Worm (Caenorhabditis elegans) whole organism, L4/young adult: ENCODE measurements around the gene srh-272.

Experiments
- dao-5 ChIP-seq: sonication (generic microtip); optimal IDR thresholded peaks from 2 replicates; lab custom pipeline; 2016; ENCODE audit warnings: missing genotype, missing genetic modification characterization, moderate library complexity, missing compliant biosample characterization
- him-1 ChIP-seq: sonication (generic microtip); optimal IDR thresholded peaks from 2 replicates; lab custom pipeline; 2016; ENCODE audit warnings: missing genotype, missing genetic modification reagents, missing genetic modification characterization, missing compliant biosample characterization

ce11 chrV:2830817-2831216 lies 32.3 kb upstream of the srh-272 start, which contains the start of gene srw-2:
- TF ChIP-seq him-1 (tag; lab: Kevin White, UChicago) (no peak), dao-5 (tag; lab: Kevin White, UChicago) (no peak)
